Worm (Caenorhabditis elegans): ENCODE data around the gene sdf-9.

Gene sdf-9

DNA sequence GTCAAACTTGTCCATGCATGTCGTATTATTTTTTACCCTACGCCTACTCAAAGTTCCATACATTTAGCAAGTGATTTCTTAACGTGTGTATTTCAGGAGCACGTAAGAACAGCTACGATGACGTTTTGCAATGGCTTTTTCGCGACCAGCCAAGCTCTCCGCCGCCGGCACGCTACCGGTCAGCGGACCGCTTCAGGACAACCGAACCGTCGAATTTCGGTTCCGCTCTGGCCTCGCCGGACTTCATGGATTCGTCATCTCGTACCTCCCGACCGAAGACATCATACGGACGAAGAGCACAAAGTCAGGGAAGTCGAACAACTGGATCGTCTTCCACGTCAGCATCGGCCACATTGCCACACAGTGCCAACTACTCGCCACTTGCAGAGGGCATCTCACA lies 14.4 kb upstream of the sdf-9 start:
- TF ChIP-seq lin-13 (GFP tag; optimal IDR thresholded peaks at IDR 0.05) (no peak), nhr-25 (tag; optimal IDR thresholded peaks at IDR 0.05) (no peak), ama-1 (optimal IDR thresholded peaks at IDR 0.05) (no peak), sem-4 (tag; optimal IDR thresholded peaks at IDR 0.05) (no peak), nhr-23 (tag; optimal IDR thresholded peaks at IDR 0.05) (no peak), elt-3 (tag; optimal IDR thresholded peaks at IDR 0.05) (no peak), C34F6.9 (tag; optimal IDR thresholded peaks at IDR 0.05) (no peak), nhr-12 (tag; optimal IDR thresholded peaks at IDR 0.05) (no peak), snpc-4 (tag; optimal IDR thresholded peaks at IDR 0.05) (no peak), unc-39 (tag; optimal IDR thresholded peaks at IDR 0.05) (no peak), Y55F3AM.14 (GFP tag; optimal IDR thresholded peaks at IDR 0.05) (no peak), gmeb-1 (tag; optimal IDR thresholded peaks at IDR 0.05) (no peak), dmd-4 (tag; optimal IDR thresholded peaks at IDR 0.05) (no peak), R02D3.7 (tag; optimal IDR thresholded peaks at IDR 0.05) (no peak), ceh-82 (tag; optimal IDR thresholded peaks at IDR 0.05) (no peak), unc-55 (GFP tag; optimal IDR thresholded peaks at IDR 0.05) (no peak), lin-11 (tag; optimal IDR thresholded peaks at IDR 0.05) (no peak), egl-27 (tag; optimal IDR thresholded peaks at IDR 0.05) (no peak)

DNA sequence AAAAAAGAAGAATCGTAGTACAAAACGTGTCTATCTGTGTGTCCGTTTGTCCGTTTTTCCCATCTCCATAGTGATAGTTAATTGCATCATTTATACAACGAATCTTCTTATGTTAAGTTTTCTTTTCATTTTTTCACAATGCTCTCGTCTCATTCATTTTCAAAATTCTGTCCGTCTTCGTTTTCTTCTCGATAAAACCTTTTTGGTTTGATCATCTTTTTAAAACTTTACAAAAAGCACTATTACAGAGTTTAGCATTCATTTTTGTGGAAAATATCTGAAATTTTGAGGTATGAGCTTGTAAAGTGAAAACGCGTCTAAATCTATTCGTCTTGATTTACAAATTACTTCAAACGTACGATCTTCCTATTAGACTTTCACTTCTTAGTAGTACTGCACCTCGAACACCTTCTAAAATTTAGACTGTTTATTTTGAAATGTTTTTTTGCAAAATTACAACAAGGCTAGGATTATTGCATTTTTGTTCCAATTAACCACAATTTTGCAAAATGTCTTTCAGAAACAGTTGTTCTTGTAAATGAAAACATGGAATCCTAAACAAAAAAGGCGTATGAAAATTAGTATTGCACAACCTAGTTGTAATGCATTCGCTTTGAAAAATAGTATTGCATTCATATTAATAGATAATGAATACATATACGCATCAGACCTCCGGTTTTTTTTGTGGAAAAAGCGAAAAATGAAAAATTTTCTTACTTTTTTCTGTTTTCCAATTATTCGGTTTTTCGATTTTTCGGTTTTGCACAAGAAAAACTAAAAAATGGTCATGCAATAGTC lies 12.8 kb upstream of the sdf-9 start:
- TF ChIP-seq C34F6.9 (tag; optimal IDR thresholded peaks at IDR 0.05) (peak; percentile 15), ztf-4 (tag; optimal IDR thresholded peaks at IDR 0.05) (peak; percentile 38), nhr-237 (tag; optimal IDR thresholded peaks at IDR 0.05) (no peak), lsy-2 (tag; optimal IDR thresholded peaks at IDR 0.05) (peak; percentile 11 to 19), ceh-16 (tag; optimal IDR thresholded peaks at IDR 0.05) (no peak), nhr-21 (tag; optimal IDR thresholded peaks at IDR 0.05) (peak; percentile 23), nhr-25 (tag; optimal IDR thresholded peaks at IDR 0.05) (peak; percentile 45), crh-2 (tag; optimal IDR thresholded peaks at IDR 0.05) (no peak), lin-11 (tag; optimal IDR thresholded peaks at IDR 0.05) (no peak), mdl-1 (tag; optimal IDR thresholded peaks at IDR 0.05) (no peak), dmd-4 (tag; optimal IDR thresholded peaks at IDR 0.05) (no peak), lin-39 (tag; optimal IDR thresholded peaks at IDR 0.05) (no peak)

- TF ChIP-seq ztf-11 (tag; optimal IDR thresholded peaks at IDR 0.05) = no peak
- no peak for TF ChIP-seq nhr-23 (tag; optimal IDR thresholded peaks at IDR 0.05)
- TF ChIP-seq gmeb-1 (tag; optimal IDR thresholded peaks at IDR 0.05) = no peak
- TF ChIP-seq blmp-1 (tag; optimal IDR thresholded peaks at IDR 0.05; ENCODE audit: insufficient read depth) = no peak
- no peak for TF ChIP-seq sma-3 (GFP tag; optimal IDR thresholded peaks at IDR 0.05)
- no peak for TF ChIP-seq ceh-16 (tag; optimal IDR thresholded peaks at IDR 0.05)
- no peak for TF ChIP-seq aly-2 (tag; optimal IDR thresholded peaks at IDR 0.05)
- no peak for TF ChIP-seq sem-4 (tag; optimal IDR thresholded peaks at IDR 0.05)
- TF ChIP-seq nhr-21 (tag; optimal IDR thresholded peaks at IDR 0.05) = no peak
- no peak for TF ChIP-seq unc-62 (GFP tag; optimal IDR thresholded peaks at IDR 0.05)
- TF ChIP-seq mbf-1 (tag; optimal IDR thresholded peaks at IDR 0.05) = no peak
Measured at ce11 chrV:20785848-20786225, 12.2 kb upstream of the sdf-9 start.

- no peak for TF ChIP-seq blmp-1 (tag; optimal IDR thresholded peaks at IDR 0.05; ENCODE audit: insufficient read depth)
- no peak for TF ChIP-seq ceh-16 (tag; optimal IDR thresholded peaks at IDR 0.05)
- peak; percentile 64 for TF ChIP-seq nhr-129 (tag; optimal IDR thresholded peaks at IDR 0.05)
- peak in 1 of 2 experiments; percentile 73 for TF ChIP-seq mdl-1 (tag; optimal IDR thresholded peaks at IDR 0.05)
- TF ChIP-seq elt-1 (tag; optimal IDR thresholded peaks at IDR 0.05) = no peak
- no peak for TF ChIP-seq nhr-237 (tag; optimal IDR thresholded peaks at IDR 0.05)
- TF ChIP-seq nhr-11 (tag; optimal IDR thresholded peaks at IDR 0.05) = no peak
- no peak for TF ChIP-seq skn-1 (tag; optimal IDR thresholded peaks at IDR 0.05)
- TF ChIP-seq F13H6.1 (tag; optimal IDR thresholded peaks at IDR 0.05) = peak; percentile 53
- no peak for TF ChIP-seq sma-9 (GFP tag; optimal IDR thresholded peaks at IDR 0.05)
- no peak for TF ChIP-seq sma-9 (tag; optimal IDR thresholded peaks at IDR 0.05)
- peak; percentile 29 to 57 for TF ChIP-seq lsy-2 (tag; optimal IDR thresholded peaks at IDR 0.05)
- no peak for TF ChIP-seq ama-1 (optimal IDR thresholded peaks at IDR 0.05)
- TF ChIP-seq ztf-1 (GFP tag; conservative IDR thresholded peaks at IDR 0.05) = 0 out of 2 replicates have a peak, but pooled peaks have one; percentile 79
- peak; percentile 75 for TF ChIP-seq C34F6.9 (tag; optimal IDR thresholded peaks at IDR 0.05)
- no peak for TF ChIP-seq snpc-4 (tag; optimal IDR thresholded peaks at IDR 0.05)
- no peak for TF ChIP-seq sma-3 (GFP tag; optimal IDR thresholded peaks at IDR 0.05)
- peak; percentile 75 for TF ChIP-seq lin-11 (tag; optimal IDR thresholded peaks at IDR 0.05)
- no peak for TF ChIP-seq unc-39 (tag; optimal IDR thresholded peaks at IDR 0.05)
- no peak for TF ChIP-seq mbf-1 (tag; optimal IDR thresholded peaks at IDR 0.05)
- no peak for TF ChIP-seq gmeb-1 (tag; optimal IDR thresholded peaks at IDR 0.05)
- TF ChIP-seq nhr-77 (tag; optimal IDR thresholded peaks at IDR 0.05) = no peak
- TF ChIP-seq zag-1 (tag; optimal IDR thresholded peaks at IDR 0.05) = peak; percentile 85
- TF ChIP-seq lin-13 (GFP tag; optimal IDR thresholded peaks at IDR 0.05) = no peak
- TF ChIP-seq sem-4 (tag; optimal IDR thresholded peaks at IDR 0.05) = peak; percentile 36
- TF ChIP-seq ZK546.5 (tag; optimal IDR thresholded peaks at IDR 0.05) = no peak
- no peak for TF ChIP-seq nhr-23 (tag; optimal IDR thresholded peaks at IDR 0.05)
- TF ChIP-seq fos-1 (tag; optimal IDR thresholded peaks at IDR 0.05) = no peak
- peak; percentile 16 for TF ChIP-seq egl-27 (tag; optimal IDR thresholded peaks at IDR 0.05)
- peak; percentile 90 for TF ChIP-seq unc-55 (GFP tag; optimal IDR thresholded peaks at IDR 0.05)
- no peak for TF ChIP-seq nhr-12 (tag; optimal IDR thresholded peaks at IDR 0.05)
- TF ChIP-seq nhr-21 (tag; optimal IDR thresholded peaks at IDR 0.05) = no peak
- TF ChIP-seq R02D3.7 (tag; optimal IDR thresholded peaks at IDR 0.05) = no peak
Measured at ce11 chrV:20789105-20789504, 8.9 kb upstream of the sdf-9 start, which contains the start of gene tpan-1. TSS of gene tpan-1 (plus strand) at chrV:20789502.
